Worm (Caenorhabditis elegans) whole organism, L3 larva: ENCODE results near the gene K05G3.1.

Experiments
- ceh-28 ChIP-seq: fragments of 150-350 bp; optimal IDR thresholded peaks from 2 replicates; lab custom pipeline; 2014; ENCODE audit warnings: missing biosample characterization, missing genetic modification reagents, missing genetic modification characterization
- egl-27 ChIP-seq: sonication (generic microtip); optimal IDR thresholded peaks from 4 replicates; lab custom pipeline; 2017; ENCODE audit warnings: missing biosample characterization, missing genetic modification reagents, missing genetic modification characterization
- egl-5 ChIP-seq: fragments of 150-350 bp; optimal IDR thresholded peaks from 2 replicates; lab custom pipeline; 2017; ENCODE audit warnings: missing biosample characterization, missing genetic modification reagents, missing genetic modification characterization, inconsistent platforms
- fos-1 ChIP-seq: fragments of 150-350 bp; optimal IDR thresholded peaks from 2 replicates; lab custom pipeline; 2014; ENCODE audit warnings: missing biosample characterization, missing genetic modification characterization
- jun-1 ChIP-seq: fragments of 150-350 bp; optimal IDR thresholded peaks from 2 replicates; lab custom pipeline; 2014; ENCODE audit warnings: missing biosample characterization, missing genetic modification reagents, missing genetic modification characterization
- nhr-237 ChIP-seq: fragments of 150-350 bp; optimal IDR thresholded peaks from 2 replicates; lab custom pipeline; 2014; ENCODE audit warnings: missing biosample characterization, missing genetic modification characterization
- nhr-25 ChIP-seq: sonication (generic microtip); optimal IDR thresholded peaks from 2 replicates; lab custom pipeline; 2017; ENCODE audit warnings: missing biosample characterization, missing genetic modification characterization
- nhr-76 ChIP-seq: fragments of 150-350 bp; sonication (generic microtip); optimal IDR thresholded peaks from 5 replicates; lab custom pipeline; 2014; ENCODE audit warnings: missing biosample characterization, missing genetic modification characterization
- unc-39 ChIP-seq: sonication (generic microtip); optimal IDR thresholded peaks from 4 replicates; lab custom pipeline; 2017; ENCODE audit warnings: missing biosample characterization, missing genetic modification characterization

DNA sequence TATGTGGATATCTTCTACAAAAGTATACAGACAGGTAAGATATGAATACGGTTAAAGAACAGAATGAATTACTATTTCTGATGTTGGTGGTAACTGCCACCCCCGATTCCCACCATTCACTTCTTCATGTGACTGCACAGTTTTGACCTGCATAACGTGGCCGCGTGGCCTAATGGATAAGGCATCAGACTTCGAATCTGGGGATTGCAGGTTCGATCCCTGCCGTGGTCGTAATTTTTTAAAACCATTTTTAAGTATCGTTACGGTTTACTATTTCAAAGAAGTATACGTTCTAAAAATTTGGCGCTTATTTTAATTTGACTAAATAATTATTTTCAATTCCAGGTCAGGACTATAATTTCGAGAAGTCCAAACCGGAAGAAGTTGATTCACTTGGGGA is 39.8 kb upstream of the K05G3.1 start:
- no peak for TF ChIP-seq nhr-237 (tag; lab: Kevin White, UChicago)
- no peak for TF ChIP-seq unc-39
- TF ChIP-seq egl-5 (tag; lab: Kevin White, UChicago), result no peak
- no peak for TF ChIP-seq ceh-28 (tag; lab: Kevin White, UChicago)
- no peak for TF ChIP-seq egl-27 (tag; lab: Kevin White, UChicago)
- TF ChIP-seq nhr-76, result no peak
- TF ChIP-seq fos-1 (tag; lab: Kevin White, UChicago), result no peak
- TF ChIP-seq nhr-25 (tag; lab: Kevin White, UChicago), result no peak
- no peak for TF ChIP-seq jun-1
